Worm (Caenorhabditis elegans) whole organism, early embryonic: Measurements from ENCODE around the gene srsx-34.

Experiments used
- B0310.2 ChIP-seq: sonication (generic microtip); optimal IDR thresholded peaks from 2 replicates; lab custom pipeline; 2016; ENCODE audit warnings: mild to moderate bottlenecking, missing genetic modification characterization, missing compliant biosample characterization
- F13C5.2 ChIP-seq: sonication (generic microtip); optimal IDR thresholded peaks from 2 replicates; lab custom pipeline; 2017; ENCODE audit warnings: mild to moderate bottlenecking, missing genetic modification characterization, inconsistent platforms, missing compliant biosample characterization
- aly-1 ChIP-seq: sonication (generic microtip); optimal IDR thresholded peaks from 2 replicates; lab custom pipeline; 2016; ENCODE audit warnings: missing genetic modification characterization, missing compliant biosample characterization
- ama-1 ChIP-seq: fragments of 150-350 bp; optimal IDR thresholded peaks from 2 replicates; lab custom pipeline; 2014
- ceh-13 ChIP-seq: fragments of 200-800 bp; sonication (Bioruptor generic); optimal IDR thresholded peaks from 2 replicates; lab custom pipeline; 2018; ENCODE audit warnings: mild to moderate bottlenecking, missing genetic modification characterization, missing compliant biosample characterization
- ceh-36 ChIP-seq: sonication (generic microtip); optimal IDR thresholded peaks from 2 replicates; lab custom pipeline; 2016; ENCODE audit warnings: missing genetic modification characterization, inconsistent platforms, missing compliant biosample characterization
- ets-7 ChIP-seq: sonication (generic microtip); optimal IDR thresholded peaks from 2 replicates; lab custom pipeline; 2016; ENCODE audit warnings: missing genotype, missing genetic modification characterization, missing compliant biosample characterization
- flt-1 ChIP-seq: fragments of 200-800 bp; sonication (Bioruptor generic); IDR thresholded peaks from 2 replicates; pipeline ENCODE4 v1.3.6; 2022; ENCODE audit warnings: missing genetic modification characterization, missing compliant biosample characterization
- hmbx-1 ChIP-seq: sonication (generic microtip); optimal IDR thresholded peaks from 2 replicates; lab custom pipeline; 2016; ENCODE audit warnings: mild to moderate bottlenecking, missing genetic modification characterization, missing compliant biosample characterization
- hmg-4 ChIP-seq: fragments of 200-800 bp; sonication (Bioruptor generic); optimal IDR thresholded peaks from 2 replicates; lab custom pipeline; 2018; ENCODE audit warnings: mild to moderate bottlenecking, missing genetic modification characterization, missing compliant biosample characterization
- hnd-1 ChIP-seq: sonication (generic microtip); optimal IDR thresholded peaks from 2 replicates; lab custom pipeline; 2016; ENCODE audit warnings: missing genetic modification characterization, missing compliant biosample characterization
- pes-1 ChIP-seq: fragments of 200-800 bp; sonication (Bioruptor generic); IDR thresholded peaks from 2 replicates; pipeline ENCODE4 v1.3.6; 2022; ENCODE audit warnings: missing genetic modification reagents, missing genetic modification characterization, missing compliant biosample characterization
- scrt-1 ChIP-seq: fragments of 200-800 bp; sonication (Bioruptor generic); IDR thresholded peaks from 2 replicates; pipeline ENCODE4 v1.3.6; 2022; ENCODE audit warnings: missing genetic modification characterization, missing compliant biosample characterization
- sea-1 ChIP-seq: fragments of 200-800 bp; sonication (Bioruptor generic); conservative IDR thresholded peaks from 2 replicates; pipeline ENCODE4 v1.3.6; 2022; ENCODE audit warnings: missing genetic modification characterization, missing compliant biosample characterization
- tbx-11 ChIP-seq: fragments of 200-800 bp; sonication (Bioruptor generic); IDR thresholded peaks from 2 replicates; pipeline ENCODE4 v1.3.6; 2022; ENCODE audit warnings: missing genetic modification characterization, missing compliant biosample characterization
- tbx-37 ChIP-seq: fragments of 200-800 bp; sonication (Bioruptor generic); conservative IDR thresholded peaks from 2 replicates; pipeline ENCODE4 v1.3.6; 2022; ENCODE audit warnings: missing genetic modification reagents, missing genetic modification characterization, missing compliant biosample characterization
- tra-4 ChIP-seq: sonication (generic microtip); optimal IDR thresholded peaks from 2 replicates; lab custom pipeline; 2017; ENCODE audit warnings: missing genetic modification characterization, missing compliant biosample characterization

srsx-34 gene

ce11 chrV:9024713-9025112 is 11.1 kb upstream of the srsx-34 start, which contains the start of gene bus-1:
TSS of gene bus-1 (minus strand) at chrV:9024813.
- TF ChIP-seq B0310.2, result no peak
- no peak for TF ChIP-seq ama-1 (lab: Kevin White, UChicago)
- no peak for TF ChIP-seq hmg-4 (GFP tag; lab: Kevin White, UChicago)
- TF ChIP-seq pes-1, result no peak
- TF ChIP-seq sea-1, result no peak
- no peak for TF ChIP-seq flt-1 (GFP tag; lab: Robert Waterston, UW)
- TF ChIP-seq tbx-11 (GFP tag; lab: Robert Waterston, UW), result no peak
- TF ChIP-seq scrt-1 (GFP tag; lab: Robert Waterston, UW), result no peak
- TF ChIP-seq tbx-37 (GFP tag; lab: Robert Waterston, UW), result no peak

- no peak for TF ChIP-seq ets-7 (tag; lab: Kevin White, UChicago)
- no peak for TF ChIP-seq hmbx-1
- TF ChIP-seq hmg-4 (GFP tag; lab: Kevin White, UChicago), result no peak
- no peak for TF ChIP-seq scrt-1 (GFP tag; lab: Robert Waterston, UW)
- no peak for TF ChIP-seq tra-4 (tag; lab: Kevin White, UChicago)
- no peak for TF ChIP-seq aly-1 (tag; lab: Kevin White, UChicago)
- TF ChIP-seq hnd-1 (tag; lab: Kevin White, UChicago), result no peak
- TF ChIP-seq tbx-37 (GFP tag; lab: Robert Waterston, UW), result no peak
- no peak for TF ChIP-seq F13C5.2 (tag; lab: Kevin White, UChicago)
- no peak for TF ChIP-seq pes-1
- no peak for TF ChIP-seq sea-1
- TF ChIP-seq tbx-11 (GFP tag; lab: Robert Waterston, UW), result no peak
Observed at ce11 chrV:9030248-9030647, 5.5 kb upstream of the srsx-34 start, which contains the start of gene C25E10.5. TSS of gene C25E10.5 (plus strand) at chrV:9030548.

DNA sequence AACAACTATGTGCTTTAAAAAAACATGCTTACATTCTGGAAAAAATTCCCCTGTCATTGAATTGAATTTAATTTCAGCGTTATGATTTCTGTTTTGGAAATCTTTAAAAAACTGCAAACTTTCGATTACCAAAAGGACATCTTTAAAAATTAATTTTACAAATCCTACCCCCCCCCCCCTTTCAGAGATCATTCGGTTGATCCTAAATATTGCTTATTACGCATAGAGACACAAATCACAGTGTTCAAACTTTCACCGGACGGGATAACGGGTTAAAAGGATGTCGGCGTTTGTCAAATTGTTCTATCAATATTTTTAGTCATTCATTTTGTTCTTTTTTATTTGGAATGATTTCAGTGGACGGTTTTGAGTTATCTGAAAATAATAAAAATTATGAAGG is 2.5 kb upstream of the srsx-34 start, which contains the start of gene C25E10.4:
TSS of gene C25E10.4 (plus strand) at position 301 of the 400 bp plus-strand sequence.
- TF ChIP-seq F13C5.2 (tag; lab: Kevin White, UChicago) (no peak), ets-7 (tag; lab: Kevin White, UChicago) (no peak), aly-1 (tag; lab: Kevin White, UChicago) (no peak), tbx-11 (GFP tag; lab: Robert Waterston, UW) (no peak), scrt-1 (GFP tag; lab: Robert Waterston, UW) (no peak), pes-1 (no peak), hnd-1 (tag; lab: Kevin White, UChicago) (no peak), hmg-4 (GFP tag; lab: Kevin White, UChicago) (no peak), ceh-36 (tag; lab: Kevin White, UChicago) (no peak), flt-1 (GFP tag; lab: Robert Waterston, UW) (no peak), tra-4 (tag; lab: Kevin White, UChicago) (no peak), ama-1 (lab: Kevin White, UChicago) (no peak), sea-1 (no peak), hmbx-1 (no peak), ceh-13 (GFP tag; lab: Kevin White, UChicago) (no peak), B0310.2 (no peak), tbx-37 (GFP tag; lab: Robert Waterston, UW) (no peak)

DNA sequence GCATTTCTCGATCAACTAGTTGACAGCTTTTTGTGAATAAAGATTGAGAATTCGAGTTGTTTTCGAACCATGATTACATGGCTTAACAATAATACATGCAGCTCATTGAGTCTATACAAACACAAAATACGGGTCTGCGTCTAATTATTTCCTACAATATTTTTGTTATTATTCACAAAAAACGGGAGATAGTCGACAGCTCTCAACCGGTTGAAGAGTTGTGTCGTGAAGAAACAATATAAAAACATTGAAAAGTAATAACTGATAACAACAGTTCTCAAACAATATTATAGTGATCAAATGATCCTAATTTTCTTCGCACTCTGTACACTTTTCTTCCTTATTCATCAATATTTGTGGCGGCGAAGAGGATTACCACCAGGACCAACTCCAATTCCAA is 5.2 kb downstream of the srsx-34 start, which contains the start of gene cyp-33B1:
TSS of gene cyp-33B1 (plus strand) at position 301 of the 400 bp plus-strand sequence.
- no peak for TF ChIP-seq F13C5.2 (tag; lab: Kevin White, UChicago)
- no peak for TF ChIP-seq tbx-11 (GFP tag; lab: Robert Waterston, UW)
- no peak for TF ChIP-seq scrt-1 (GFP tag; lab: Robert Waterston, UW)
- TF ChIP-seq tra-4 (tag; lab: Kevin White, UChicago), result no peak
- TF ChIP-seq hmg-4 (GFP tag; lab: Kevin White, UChicago), result no peak
- no peak for TF ChIP-seq ama-1 (lab: Kevin White, UChicago)
- no peak for TF ChIP-seq flt-1 (GFP tag; lab: Robert Waterston, UW)
- TF ChIP-seq hmbx-1, result no peak
- no peak for TF ChIP-seq tbx-37 (GFP tag; lab: Robert Waterston, UW)

- no peak for TF ChIP-seq tbx-37 (GFP tag; lab: Robert Waterston, UW)
- no peak for TF ChIP-seq ets-7 (tag; lab: Kevin White, UChicago)
- TF ChIP-seq hmbx-1, result no peak
- no peak for TF ChIP-seq ceh-13 (GFP tag; lab: Kevin White, UChicago)
- no peak for TF ChIP-seq sea-1
- no peak for TF ChIP-seq pes-1
- TF ChIP-seq hnd-1 (tag; lab: Kevin White, UChicago), result no peak
Observed at ce11 chrV:9044871-9045270, 9.1 kb downstream of the srsx-34 start, which contains the start of gene nhr-30. TSS of gene nhr-30 (plus strand) at chrV:9045171.

- TF ChIP-seq sea-1, result no peak
- no peak for TF ChIP-seq flt-1 (GFP tag; lab: Robert Waterston, UW)
- no peak for TF ChIP-seq pes-1
- no peak for TF ChIP-seq tbx-37 (GFP tag; lab: Robert Waterston, UW)
Observed at ce11 chrV:9047555-9048049, 11.8 kb downstream of the srsx-34 start, which contains the start of gene C25E10.17. TSS of gene C25E10.17 (minus strand) at chrV:9047605.

DNA sequence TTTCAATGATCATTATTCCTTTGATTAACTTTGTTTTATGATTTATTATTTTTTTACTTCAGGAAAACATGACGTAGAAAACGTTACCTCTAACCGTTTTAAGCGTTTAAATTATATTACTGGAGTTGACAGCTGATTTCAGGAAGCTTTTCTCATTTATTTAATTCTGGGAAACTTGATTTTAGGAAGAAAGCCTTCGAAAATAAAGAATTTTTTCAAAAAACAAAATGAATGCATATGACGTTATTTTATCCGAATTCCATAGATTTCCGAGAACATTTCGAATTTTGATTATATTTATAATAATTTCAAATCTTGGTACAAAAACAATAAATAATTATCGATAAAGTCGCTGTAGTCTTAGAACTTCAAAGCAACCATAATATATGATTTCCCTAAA is 13.5 kb downstream of the srsx-34 start:
- TF ChIP-seq hmbx-1 (no peak), scrt-1 (GFP tag; lab: Robert Waterston, UW) (no peak), tra-4 (tag; lab: Kevin White, UChicago) (no peak), hnd-1 (tag; lab: Kevin White, UChicago) (no peak), hmg-4 (GFP tag; lab: Kevin White, UChicago) (no peak), sea-1 (no peak), F13C5.2 (tag; lab: Kevin White, UChicago) (no peak), B0310.2 (no peak), aly-1 (tag; lab: Kevin White, UChicago) (no peak)

- TF ChIP-seq tbx-37 (GFP tag; lab: Robert Waterston, UW) (no peak), ets-7 (tag; lab: Kevin White, UChicago) (no peak), B0310.2 (no peak), aly-1 (tag; lab: Kevin White, UChicago) (no peak), sea-1 (no peak), ceh-13 (GFP tag; lab: Kevin White, UChicago) (no peak), pes-1 (no peak), tbx-11 (GFP tag; lab: Robert Waterston, UW) (no peak), ceh-36 (tag; lab: Kevin White, UChicago) (no peak)
Observed at ce11 chrV:9051100-9051499, 15.3 kb downstream of the srsx-34 start, which contains the start of gene C25E10.7. TSS of gene C25E10.7 (minus strand) at chrV:9051200.
